Worm (Caenorhabditis elegans) whole organism, early embryonic: ENCODE measurements around the gene hum-2.

Experiments
- B0310.2 ChIP-seq: sonication (generic microtip); optimal IDR thresholded peaks from 2 replicates; lab custom pipeline; 2016; ENCODE audit warnings: mild to moderate bottlenecking, missing genetic modification characterization, missing compliant biosample characterization
- F13C5.2 ChIP-seq: sonication (generic microtip); optimal IDR thresholded peaks from 2 replicates; lab custom pipeline; 2017; ENCODE audit warnings: mild to moderate bottlenecking, missing genetic modification characterization, inconsistent platforms, missing compliant biosample characterization
- aly-1 ChIP-seq: sonication (generic microtip); optimal IDR thresholded peaks from 2 replicates; lab custom pipeline; 2016; ENCODE audit warnings: missing genetic modification characterization, missing compliant biosample characterization
- ama-1 ChIP-seq: fragments of 150-350 bp; optimal IDR thresholded peaks from 2 replicates; lab custom pipeline; 2014
- ceh-13 ChIP-seq: fragments of 200-800 bp; sonication (Bioruptor generic); optimal IDR thresholded peaks from 2 replicates; lab custom pipeline; 2018; ENCODE audit warnings: mild to moderate bottlenecking, missing genetic modification characterization, missing compliant biosample characterization
- ceh-36 ChIP-seq: sonication (generic microtip); optimal IDR thresholded peaks from 2 replicates; lab custom pipeline; 2016; ENCODE audit warnings: missing genetic modification characterization, inconsistent platforms, missing compliant biosample characterization
- ets-7 ChIP-seq: sonication (generic microtip); optimal IDR thresholded peaks from 2 replicates; lab custom pipeline; 2016; ENCODE audit warnings: missing genotype, missing genetic modification characterization, missing compliant biosample characterization
- flt-1 ChIP-seq: fragments of 200-800 bp; sonication (Bioruptor generic); IDR thresholded peaks from 2 replicates; pipeline ENCODE4 v1.3.6; 2022; ENCODE audit warnings: missing genetic modification characterization, missing compliant biosample characterization
- hmbx-1 ChIP-seq: sonication (generic microtip); optimal IDR thresholded peaks from 2 replicates; lab custom pipeline; 2016; ENCODE audit warnings: mild to moderate bottlenecking, missing genetic modification characterization, missing compliant biosample characterization
- hmg-4 ChIP-seq: fragments of 200-800 bp; sonication (Bioruptor generic); optimal IDR thresholded peaks from 2 replicates; lab custom pipeline; 2018; ENCODE audit warnings: mild to moderate bottlenecking, missing genetic modification characterization, missing compliant biosample characterization
- hnd-1 ChIP-seq: sonication (generic microtip); optimal IDR thresholded peaks from 2 replicates; lab custom pipeline; 2016; ENCODE audit warnings: missing genetic modification characterization, missing compliant biosample characterization
- pes-1 ChIP-seq: fragments of 200-800 bp; sonication (Bioruptor generic); IDR thresholded peaks from 2 replicates; pipeline ENCODE4 v1.3.6; 2022; ENCODE audit warnings: missing genetic modification reagents, missing genetic modification characterization, missing compliant biosample characterization
- scrt-1 ChIP-seq: fragments of 200-800 bp; sonication (Bioruptor generic); IDR thresholded peaks from 2 replicates; pipeline ENCODE4 v1.3.6; 2022; ENCODE audit warnings: missing genetic modification characterization, missing compliant biosample characterization
- sea-1 ChIP-seq: fragments of 200-800 bp; sonication (Bioruptor generic); conservative IDR thresholded peaks from 2 replicates; pipeline ENCODE4 v1.3.6; 2022; ENCODE audit warnings: missing genetic modification characterization, missing compliant biosample characterization
- tbx-11 ChIP-seq: fragments of 200-800 bp; sonication (Bioruptor generic); IDR thresholded peaks from 2 replicates; pipeline ENCODE4 v1.3.6; 2022; ENCODE audit warnings: missing genetic modification characterization, missing compliant biosample characterization
- tbx-37 ChIP-seq: fragments of 200-800 bp; sonication (Bioruptor generic); conservative IDR thresholded peaks from 2 replicates; pipeline ENCODE4 v1.3.6; 2022; ENCODE audit warnings: missing genetic modification reagents, missing genetic modification characterization, missing compliant biosample characterization
- tra-4 ChIP-seq: sonication (generic microtip); optimal IDR thresholded peaks from 2 replicates; lab custom pipeline; 2017; ENCODE audit warnings: missing genetic modification characterization, missing compliant biosample characterization

The hum-2 gene

ce11 chrV:9356345-9356744 lies 29.6 kb upstream of the hum-2 start, which contains the start of gene ttr-49:
Gene ttr-49, minus strand, starts transcription at chrV:9356515.
- TF ChIP-seq tbx-37 (GFP tag; lab: Robert Waterston, UW) = no peak
- no peak for TF ChIP-seq hmg-4 (GFP tag; lab: Kevin White, UChicago)
- no peak for TF ChIP-seq tbx-11
- no peak for TF ChIP-seq hmbx-1 (tag; lab: Kevin White, UChicago)
- TF ChIP-seq ets-7 (tag; lab: Kevin White, UChicago) = no peak
- TF ChIP-seq B0310.2 (tag; lab: Kevin White, UChicago) = no peak
- TF ChIP-seq flt-1 (GFP tag; lab: Robert Waterston, UW) = no peak
- TF ChIP-seq sea-1 (GFP tag; lab: Robert Waterston, UW) = no peak
- no peak for TF ChIP-seq scrt-1 (GFP tag; lab: Robert Waterston, UW)
- TF ChIP-seq F13C5.2 (tag; lab: Kevin White, UChicago) = no peak
- no peak for TF ChIP-seq ama-1 (lab: Kevin White, UChicago)
- no peak for TF ChIP-seq aly-1 (tag; lab: Kevin White, UChicago)
- no peak for TF ChIP-seq tra-4 (tag; lab: Kevin White, UChicago)
- no peak for TF ChIP-seq ceh-36 (tag; lab: Kevin White, UChicago)
- TF ChIP-seq ceh-13 (GFP tag; lab: Kevin White, UChicago) = no peak
- TF ChIP-seq hnd-1 (tag; lab: Kevin White, UChicago) = no peak
- no peak for TF ChIP-seq pes-1 (GFP tag; lab: Robert Waterston, UW)

ce11 chrV:9359674-9360073 lies 26.3 kb upstream of the hum-2 start, which contains the start of gene gpa-3:
Gene gpa-3, minus strand, starts transcription at chrV:9359774.
- TF ChIP-seq tbx-37 (GFP tag; lab: Robert Waterston, UW) (no peak), sea-1 (GFP tag; lab: Robert Waterston, UW) (no peak), ceh-13 (GFP tag; lab: Kevin White, UChicago) (no peak), B0310.2 (tag; lab: Kevin White, UChicago) (no peak), tra-4 (tag; lab: Kevin White, UChicago) (no peak), tbx-11 (no peak), hmbx-1 (tag; lab: Kevin White, UChicago) (no peak), F13C5.2 (tag; lab: Kevin White, UChicago) (no peak), flt-1 (GFP tag; lab: Robert Waterston, UW) (no peak), scrt-1 (GFP tag; lab: Robert Waterston, UW) (no peak), hmg-4 (GFP tag; lab: Kevin White, UChicago) (no peak), hnd-1 (tag; lab: Kevin White, UChicago) (no peak), ama-1 (lab: Kevin White, UChicago) (no peak), ceh-36 (tag; lab: Kevin White, UChicago) (no peak), pes-1 (GFP tag; lab: Robert Waterston, UW) (no peak), aly-1 (tag; lab: Kevin White, UChicago) (no peak), ets-7 (tag; lab: Kevin White, UChicago) (no peak)

- TF ChIP-seq ama-1 (lab: Kevin White, UChicago) (no peak), hnd-1 (tag; lab: Kevin White, UChicago) (no peak), sea-1 (GFP tag; lab: Robert Waterston, UW) (no peak), ceh-13 (GFP tag; lab: Kevin White, UChicago) (no peak), aly-1 (tag; lab: Kevin White, UChicago) (no peak), tbx-11 (no peak), flt-1 (GFP tag; lab: Robert Waterston, UW) (no peak), B0310.2 (tag; lab: Kevin White, UChicago) (no peak), F13C5.2 (tag; lab: Kevin White, UChicago) (no peak), hmbx-1 (tag; lab: Kevin White, UChicago) (no peak), ets-7 (tag; lab: Kevin White, UChicago) (no peak), hmg-4 (GFP tag; lab: Kevin White, UChicago) (no peak), scrt-1 (GFP tag; lab: Robert Waterston, UW) (no peak), tra-4 (tag; lab: Kevin White, UChicago) (no peak), pes-1 (GFP tag; lab: Robert Waterston, UW) (no peak)
Measured at ce11 chrV:9370986-9371385, 15.0 kb upstream of the hum-2 start, which contains the start of gene E02C12.6. Gene E02C12.6, minus strand, starts transcription at chrV:9371086.

DNA sequence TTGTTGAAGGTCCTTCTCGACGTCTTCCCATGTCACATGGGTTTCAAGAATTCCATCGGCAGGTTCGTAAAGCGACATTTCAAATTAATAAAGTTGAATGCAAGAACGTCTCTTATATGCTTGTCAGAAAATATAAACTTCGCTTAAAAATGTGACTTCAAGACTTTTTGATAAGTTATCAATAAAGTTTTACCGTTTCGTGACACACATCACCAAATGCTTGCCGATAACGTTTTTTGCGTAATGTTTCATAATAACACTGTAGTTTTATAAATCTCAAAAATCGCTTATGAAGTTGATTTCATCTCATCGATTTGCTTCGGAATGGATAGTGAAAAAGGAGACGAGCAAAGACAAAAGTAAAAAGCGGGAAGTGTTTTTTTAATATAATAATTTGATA lies 12.5 kb upstream of the hum-2 start, which contains the start of gene E02C12.8:
Gene E02C12.8, minus strand, starts transcription at position 141 of the 400 bp plus-strand sequence.
- TF ChIP-seq B0310.2 (tag; lab: Kevin White, UChicago) = no peak
- TF ChIP-seq ama-1 (lab: Kevin White, UChicago) = no peak
- TF ChIP-seq pes-1 (GFP tag; lab: Robert Waterston, UW) = no peak
- TF ChIP-seq aly-1 (tag; lab: Kevin White, UChicago) = no peak
- TF ChIP-seq tbx-11 = no peak
- no peak for TF ChIP-seq hmbx-1 (tag; lab: Kevin White, UChicago)
- no peak for TF ChIP-seq ceh-13 (GFP tag; lab: Kevin White, UChicago)
- TF ChIP-seq F13C5.2 (tag; lab: Kevin White, UChicago) = no peak
- TF ChIP-seq scrt-1 (GFP tag; lab: Robert Waterston, UW) = no peak
- no peak for TF ChIP-seq tra-4 (tag; lab: Kevin White, UChicago)
- TF ChIP-seq hmg-4 (GFP tag; lab: Kevin White, UChicago) = no peak
- TF ChIP-seq flt-1 (GFP tag; lab: Robert Waterston, UW) = no peak
- no peak for TF ChIP-seq hnd-1 (tag; lab: Kevin White, UChicago)
- TF ChIP-seq ets-7 (tag; lab: Kevin White, UChicago) = no peak
- no peak for TF ChIP-seq sea-1 (GFP tag; lab: Robert Waterston, UW)
- TF ChIP-seq ceh-36 (tag; lab: Kevin White, UChicago) = no peak
- TF ChIP-seq tbx-37 (GFP tag; lab: Robert Waterston, UW) = no peak

- TF ChIP-seq tbx-11 (no peak), B0310.2 (tag; lab: Kevin White, UChicago) (no peak), flt-1 (GFP tag; lab: Robert Waterston, UW) (no peak), ceh-36 (tag; lab: Kevin White, UChicago) (no peak), tbx-37 (GFP tag; lab: Robert Waterston, UW) (no peak)
Measured at ce11 chrV:9375378-9375777, 10.6 kb upstream of the hum-2 start, which contains the start of gene E02C12.9. Gene E02C12.9, minus strand, starts transcription at chrV:9375478.

- TF ChIP-seq pes-1 (GFP tag; lab: Robert Waterston, UW) (no peak), tbx-11 (no peak), ceh-36 (tag; lab: Kevin White, UChicago) (no peak), aly-1 (tag; lab: Kevin White, UChicago) (no peak), hmg-4 (GFP tag; lab: Kevin White, UChicago) (no peak), hmbx-1 (tag; lab: Kevin White, UChicago) (no peak), ama-1 (lab: Kevin White, UChicago) (no peak), sea-1 (GFP tag; lab: Robert Waterston, UW) (no peak), scrt-1 (GFP tag; lab: Robert Waterston, UW) (no peak), B0310.2 (tag; lab: Kevin White, UChicago) (no peak), ets-7 (tag; lab: Kevin White, UChicago) (no peak), ceh-13 (GFP tag; lab: Kevin White, UChicago) (no peak), flt-1 (GFP tag; lab: Robert Waterston, UW) (no peak), F13C5.2 (tag; lab: Kevin White, UChicago) (no peak), tra-4 (tag; lab: Kevin White, UChicago) (no peak), tbx-37 (GFP tag; lab: Robert Waterston, UW) (no peak), hnd-1 (tag; lab: Kevin White, UChicago) (no peak)
Measured at ce11 chrV:9376417-9376816, 9.6 kb upstream of the hum-2 start, which contains the start of gene E02C12.19. Gene E02C12.19, minus strand, starts transcription at chrV:9376517.
